Worm (Caenorhabditis elegans) whole organism, early embryonic: Measurements from ENCODE around the gene R07C12.3.

ENCODE experiments used
- B0310.2 ChIP-seq: sonication (generic microtip); optimal IDR thresholded peaks from 2 replicates; lab custom pipeline; 2016; ENCODE audit warnings: mild to moderate bottlenecking, missing genetic modification characterization, missing compliant biosample characterization
- F13C5.2 ChIP-seq: sonication (generic microtip); optimal IDR thresholded peaks from 2 replicates; lab custom pipeline; 2017; ENCODE audit warnings: mild to moderate bottlenecking, missing genetic modification characterization, inconsistent platforms, missing compliant biosample characterization
- ama-1 ChIP-seq: fragments of 150-350 bp; optimal IDR thresholded peaks from 2 replicates; lab custom pipeline; 2014
- ceh-36 ChIP-seq: sonication (generic microtip); optimal IDR thresholded peaks from 2 replicates; lab custom pipeline; 2016; ENCODE audit warnings: missing genetic modification characterization, inconsistent platforms, missing compliant biosample characterization
- ets-7 ChIP-seq: sonication (generic microtip); optimal IDR thresholded peaks from 2 replicates; lab custom pipeline; 2016; ENCODE audit warnings: missing genotype, missing genetic modification characterization, missing compliant biosample characterization
- flt-1 ChIP-seq: fragments of 200-800 bp; sonication (Bioruptor generic); IDR thresholded peaks from 2 replicates; pipeline ENCODE4 v1.3.6; 2022; ENCODE audit warnings: missing genetic modification characterization, missing compliant biosample characterization
- hmbx-1 ChIP-seq: sonication (generic microtip); optimal IDR thresholded peaks from 2 replicates; lab custom pipeline; 2016; ENCODE audit warnings: mild to moderate bottlenecking, missing genetic modification characterization, missing compliant biosample characterization
- hnd-1 ChIP-seq: sonication (generic microtip); optimal IDR thresholded peaks from 2 replicates; lab custom pipeline; 2016; ENCODE audit warnings: missing genetic modification characterization, missing compliant biosample characterization
- pes-1 ChIP-seq: fragments of 200-800 bp; sonication (Bioruptor generic); IDR thresholded peaks from 2 replicates; pipeline ENCODE4 v1.3.6; 2022; ENCODE audit warnings: missing genetic modification reagents, missing genetic modification characterization, missing compliant biosample characterization
- scrt-1 ChIP-seq: fragments of 200-800 bp; sonication (Bioruptor generic); IDR thresholded peaks from 2 replicates; pipeline ENCODE4 v1.3.6; 2022; ENCODE audit warnings: missing genetic modification characterization, missing compliant biosample characterization
- tbx-37 ChIP-seq: fragments of 200-800 bp; sonication (Bioruptor generic); conservative IDR thresholded peaks from 2 replicates; pipeline ENCODE4 v1.3.6; 2022; ENCODE audit warnings: missing genetic modification reagents, missing genetic modification characterization, missing compliant biosample characterization

ce11 chrIV:4135744-4136143 lies 9.1 kb upstream of the R07C12.3 start, which contains the start of gene F49F1.17:
- TF ChIP-seq ama-1 (lab: Kevin White, UChicago) (no peak), hmbx-1 (tag; lab: Kevin White, UChicago) (no peak), ceh-36 (tag; lab: Kevin White, UChicago) (no peak), B0310.2 (no peak), flt-1 (GFP tag; lab: Robert Waterston, UW) (no peak), hnd-1 (tag; lab: Kevin White, UChicago) (no peak), scrt-1 (GFP tag; lab: Robert Waterston, UW) (no peak), ets-7 (tag; lab: Kevin White, UChicago) (no peak), F13C5.2 (no peak), tbx-37 (GFP tag; lab: Robert Waterston, UW) (no peak), pes-1 (GFP tag; lab: Robert Waterston, UW) (no peak)
